Fruit fly (Drosophila melanogaster) whole organism, adult: ENCODE results near the gene CG3618.

Source experiments
- CG12768 ChIP-seq: fragments of 200-800 bp; sonication (Bioruptor generic); optimal IDR thresholded peaks from 2 replicates; lab custom pipeline; 2017; ENCODE audit warnings: missing biosample characterization, missing genetic modification characterization, mild to moderate bottlenecking, moderate library complexity, missing genetic modification reagents
- CG1620 ChIP-seq: fragments of 200-800 bp; sonication (Bioruptor generic); optimal IDR thresholded peaks from 2 replicates; lab custom pipeline; 2016; ENCODE audit warnings: missing biosample characterization, missing genetic modification characterization
- CG5204 ChIP-seq: fragments of 200-800 bp; sonication (Bioruptor generic); optimal IDR thresholded peaks from 2 replicates; lab custom pipeline; 2016; ENCODE audit warnings: missing biosample characterization, missing genetic modification characterization
- CG7045 ChIP-seq: fragments of 200-800 bp; sonication (Bioruptor generic); optimal IDR thresholded peaks from 2 replicates; lab custom pipeline; 2017; ENCODE audit warnings: missing biosample characterization, mild to moderate bottlenecking, missing genetic modification characterization
- Crg-1 ChIP-seq: fragments of 200-800 bp; sonication (Bioruptor generic); optimal IDR thresholded peaks from 2 replicates; lab custom pipeline; 2016; ENCODE audit warnings: missing biosample characterization, missing genetic modification characterization
- Mnt ChIP-seq: fragments of 200-800 bp; sonication (Bioruptor generic); optimal IDR thresholded peaks from 2 replicates; lab custom pipeline; 2016; ENCODE audit warnings: missing biosample characterization, mild to moderate bottlenecking, missing genetic modification characterization
- bab1 ChIP-seq: fragments of 200-800 bp; sonication (Bioruptor generic); optimal IDR thresholded peaks from 3 replicates; lab custom pipeline; 2019; ENCODE audit warnings: missing biosample characterization, mild to moderate bottlenecking, missing genetic modification characterization, moderate library complexity
- cic ChIP-seq: fragments of 200-800 bp; sonication (Bioruptor generic); optimal IDR thresholded peaks from 2 replicates; lab custom pipeline; 2017; ENCODE audit warnings: missing biosample characterization, mild to moderate bottlenecking, missing genetic modification characterization, moderate library complexity
- cnc ChIP-seq, 2 experiments: fragments of >200 bp; optimal IDR thresholded peaks; 2 replicates each; lab custom pipeline; 2017
- kay ChIP-seq: fragments of 200-800 bp; sonication (Bioruptor generic); peaks from one replicate; lab custom pipeline; 2016; ENCODE audit warnings: missing biosample characterization, missing genetic modification characterization, borderline replicate concordance
- ovo ChIP-seq: fragments of 200-800 bp; sonication (Bioruptor generic); optimal IDR thresholded peaks from 2 replicates; lab custom pipeline; 2016; ENCODE audit warnings: missing biosample characterization, missing genetic modification characterization
- toe ChIP-seq: fragments of 200-800 bp; sonication (Bioruptor generic); optimal IDR thresholded peaks from 2 replicates; lab custom pipeline; 2016; ENCODE audit warnings: missing biosample characterization, missing genetic modification characterization

- TF ChIP-seq CG7045 (GFP tag; lab: Kevin White, UChicago) (peak; percentile 2), Mnt (GFP tag; lab: Kevin White, UChicago) (peak; percentile 53), CG5204 (GFP tag; lab: Kevin White, UChicago) (no peak), bab1 (GFP tag; lab: Kevin White, UChicago) (no peak), CG1620 (GFP tag; lab: Kevin White, UChicago) (peak; percentile 63), CG12768 (GFP tag; lab: Kevin White, UChicago) (peak; percentile 4), kay (GFP tag; lab: Kevin White, UChicago) (no peak), cic (GFP tag; lab: Kevin White, UChicago) (no peak), ovo (GFP tag; lab: Kevin White, UChicago) (no peak), cnc (optimal IDR thresholded peaks at IDR 0.05; lab: Kevin White, UChicago) (no peak), Crg-1 (GFP tag; lab: Kevin White, UChicago) (peak; percentile 58), toe (GFP tag; lab: Kevin White, UChicago) (peak; percentile 59)
Observed at dm6 chr3L:20841465-20842109, 25.7 kb upstream of the CG3618 start, which contains the start of the genes CSN3 and CG11456.
